Fruit fly (Drosophila melanogaster) whole organism, embryonic: ENCODE measurements around the gene mora.

Experiments
- CG1024 ChIP-seq: fragments of 200-800 bp; sonication (Bioruptor generic); IDR thresholded peaks from 2 replicates; pipeline ENCODE4 v1.3.6; 2022; ENCODE audit warnings: missing biosample characterization, missing genetic modification characterization
- CG10267 ChIP-seq: fragments of 200-800 bp; sonication (Bioruptor generic); optimal IDR thresholded peaks from 2 replicates; lab custom pipeline; 2018; ENCODE audit warnings: missing biosample characterization, mild to moderate bottlenecking, missing genetic modification characterization, moderate library complexity
- CG11504 ChIP-seq: fragments of 200-800 bp; sonication (Bioruptor generic); optimal IDR thresholded peaks from 3 replicates; lab custom pipeline; 2019; ENCODE audit warnings: missing biosample characterization, mild to moderate bottlenecking, missing genetic modification characterization, moderate library complexity
- CG12219 ChIP-seq: fragments of 200-800 bp; sonication (Bioruptor generic); optimal IDR thresholded peaks from 3 replicates; lab custom pipeline; 2018; ENCODE audit warnings: missing biosample characterization, mild to moderate bottlenecking, missing genetic modification characterization
- CG12659 ChIP-seq: fragments of 200-800 bp; sonication (Bioruptor generic); optimal IDR thresholded peaks from 3 replicates; lab custom pipeline; 2017; ENCODE audit warnings: mild to moderate bottlenecking, missing biosample characterization, missing genetic modification reagents, missing genetic modification characterization
- CG13775 ChIP-seq: fragments of 200-800 bp; sonication (Bioruptor generic); optimal IDR thresholded peaks from 3 replicates; lab custom pipeline; 2017; ENCODE audit warnings: missing biosample characterization, mild to moderate bottlenecking, missing genetic modification characterization
- CG1529 ChIP-seq: fragments of 200-800 bp; sonication (Bioruptor generic); optimal IDR thresholded peaks from 3 replicates; lab custom pipeline; 2018; ENCODE audit warnings: missing biosample characterization, missing genetic modification characterization
- CG17359 ChIP-seq: fragments of 200-800 bp; sonication (Bioruptor generic); optimal IDR thresholded peaks from 3 replicates; lab custom pipeline; 2018; ENCODE audit warnings: missing biosample characterization, mild to moderate bottlenecking, missing genetic modification characterization, moderate library complexity
- CG1792 ChIP-seq: fragments of 200-800 bp; sonication (Bioruptor generic); optimal IDR thresholded peaks from 2 replicates; lab custom pipeline; 2016; ENCODE audit warnings: missing biosample characterization, missing genetic modification characterization
- CG2129 ChIP-seq: fragments of 200-800 bp; sonication (Bioruptor generic); IDR thresholded peaks from 2 replicates; pipeline ENCODE4 v1.3.6; 2022; ENCODE audit warnings: missing biosample characterization, missing genetic modification characterization; ENCODE audit not compliant: partially characterized antibody
- CG2678 ChIP-seq: fragments of 200-800 bp; sonication (Bioruptor generic); optimal IDR thresholded peaks from 3 replicates; lab custom pipeline; 2019; ENCODE audit warnings: missing biosample characterization, mild to moderate bottlenecking, missing genetic modification characterization, moderate library complexity
- CG3163 ChIP-seq: fragments of 200-800 bp; sonication (Bioruptor generic); optimal IDR thresholded peaks from 3 replicates; lab custom pipeline; 2016; ENCODE audit warnings: missing biosample characterization, missing genetic modification characterization
- CG4328 ChIP-seq: fragments of 200-800 bp; sonication (Bioruptor generic); optimal IDR thresholded peaks from 3 replicates; lab custom pipeline; 2017; ENCODE audit warnings: missing biosample characterization, missing genetic modification reagents, missing genetic modification characterization
- CG4730 ChIP-seq: fragments of 200-800 bp; sonication (Bioruptor generic); IDR thresholded peaks from 2 replicates; pipeline ENCODE4 v1.3.6; 2022; ENCODE audit warnings: missing biosample characterization, missing genetic modification characterization
- CG6813 ChIP-seq: fragments of 200-800 bp; sonication (Bioruptor generic); optimal IDR thresholded peaks from 2 replicates; lab custom pipeline; 2017; ENCODE audit warnings: missing biosample characterization, missing genetic modification characterization, mild to moderate bottlenecking, moderate library complexity, missing genetic modification reagents
- CG6854 ChIP-seq: fragments of 200-800 bp; sonication (Bioruptor generic); optimal IDR thresholded peaks from 3 replicates; lab custom pipeline; 2017; ENCODE audit warnings: missing biosample characterization, mild to moderate bottlenecking, missing genetic modification characterization
- CG7963 ChIP-seq: fragments of 200-800 bp; sonication (Bioruptor generic); IDR thresholded peaks from 3 replicates; pipeline ENCODE4 v1.3.6; 2022; ENCODE audit warnings: missing biosample characterization, missing genetic modification characterization; ENCODE audit not compliant: partially characterized antibody
- CG8290 ChIP-seq, 3 experiments: fragments of 200-800 bp; sonication (Bioruptor generic); optimal IDR thresholded peaks; 2 replicates each; lab custom pipeline; 2016 to 2019; ENCODE audit warnings: missing biosample characterization in 3 of 3, missing genetic modification characterization in 3 of 3, mild to moderate bottlenecking in 2 of 3, moderate library complexity in 1 of 3
- CG8359 ChIP-seq: fragments of 200-800 bp; sonication (Bioruptor generic); optimal IDR thresholded peaks from 2 replicates; lab custom pipeline; 2017; ENCODE audit warnings: missing biosample characterization, mild to moderate bottlenecking, missing genetic modification characterization, borderline replicate concordance
- CG8388 ChIP-seq: fragments of 200-800 bp; sonication (Bioruptor generic); optimal IDR thresholded peaks from 2 replicates; lab custom pipeline; 2019; ENCODE audit warnings: missing biosample characterization, mild to moderate bottlenecking, missing genetic modification characterization, moderate library complexity
- CG8944 ChIP-seq: fragments of 200-800 bp; sonication (Bioruptor generic); optimal IDR thresholded peaks from 3 replicates; lab custom pipeline; 2016; ENCODE audit warnings: missing biosample characterization, missing genetic modification characterization
- CG9215 ChIP-seq: fragments of 200-800 bp; sonication (Bioruptor generic); IDR thresholded peaks from 2 replicates; pipeline ENCODE4 v1.3.6; 2022; ENCODE audit warnings: missing biosample characterization, missing genetic modification characterization
- Camta ChIP-seq: fragments of 200-800 bp; sonication (Bioruptor generic); optimal IDR thresholded peaks from 2 replicates; lab custom pipeline; 2016; ENCODE audit warnings: missing biosample characterization, missing genetic modification characterization
- Chrac-16 ChIP-seq: fragments of 200-800 bp; sonication (Bioruptor generic); optimal IDR thresholded peaks from 3 replicates; lab custom pipeline; 2016; ENCODE audit warnings: missing biosample characterization, missing genetic modification characterization
- Eip74EF ChIP-seq, 2 experiments: fragments of 200-800 bp in 1 of 2; fragments of >200 bp in 1 of 2; sonication (Bioruptor generic) in 1 of 2; optimal IDR thresholded peaks; 2 replicates each; lab custom pipeline; 2017 to 2019; ENCODE audit warnings: missing biosample characterization in 2 of 2, missing genetic modification characterization in 2 of 2, mild to moderate bottlenecking in 1 of 2, moderate library complexity in 1 of 2
- Elba2 ChIP-seq: fragments of 200-800 bp; sonication (Bioruptor generic); optimal IDR thresholded peaks from 3 replicates; lab custom pipeline; 2016; ENCODE audit warnings: missing biosample characterization, missing genetic modification characterization
- Ets97D ChIP-seq: fragments of 200-800 bp; sonication (Bioruptor generic); optimal IDR thresholded peaks from 3 replicates; lab custom pipeline; 2016; ENCODE audit warnings: missing biosample characterization, missing genetic modification characterization
- Hey ChIP-seq: fragments of 200-800 bp; sonication (Bioruptor generic); optimal IDR thresholded peaks from 3 replicates; lab custom pipeline; 2018; ENCODE audit warnings: missing biosample characterization, mild to moderate bottlenecking, missing genetic modification characterization
- Oli ChIP-seq: fragments of 200-800 bp; sonication (Bioruptor generic); optimal IDR thresholded peaks from 2 replicates; lab custom pipeline; 2018; ENCODE audit warnings: missing biosample characterization, mild to moderate bottlenecking, missing genetic modification characterization, moderate library complexity
- bigmax ChIP-seq: fragments of 200-800 bp; sonication (Bioruptor generic); optimal IDR thresholded peaks from 2 replicates; lab custom pipeline; 2018; ENCODE audit warnings: missing biosample characterization, mild to moderate bottlenecking, missing genetic modification characterization
- cad ChIP-seq: fragments of >200 bp; optimal IDR thresholded peaks from 2 replicates; lab custom pipeline; 2017; ENCODE audit warnings: missing biosample characterization, missing genetic modification characterization
- crc ChIP-seq: fragments of 200-800 bp; sonication (Bioruptor generic); optimal IDR thresholded peaks from 2 replicates; lab custom pipeline; 2016; ENCODE audit warnings: missing biosample characterization, missing genetic modification characterization
- dimm ChIP-seq: fragments of 200-800 bp; sonication (Bioruptor generic); IDR thresholded peaks from 2 replicates; pipeline ENCODE4 v1.3.6; 2022; ENCODE audit warnings: missing biosample characterization, missing genetic modification characterization
- emc ChIP-seq: fragments of 200-800 bp; sonication (Bioruptor generic); optimal IDR thresholded peaks from 2 replicates; lab custom pipeline; 2016; ENCODE audit warnings: missing biosample characterization, missing genetic modification characterization
- eyg ChIP-seq: fragments of 200-800 bp; sonication (Bioruptor generic); optimal IDR thresholded peaks from 3 replicates; lab custom pipeline; 2016; ENCODE audit warnings: missing biosample characterization, missing genetic modification characterization
- gcm ChIP-seq: fragments of 200-800 bp; sonication (Bioruptor generic); optimal IDR thresholded peaks from 2 replicates; lab custom pipeline; 2019; ENCODE audit warnings: missing biosample characterization, mild to moderate bottlenecking, missing genetic modification characterization, moderate library complexity
- h ChIP-seq: fragments of >200 bp; optimal IDR thresholded peaks from 2 replicates; lab custom pipeline; 2017
- inv ChIP-seq: fragments of 200-800 bp; sonication (Bioruptor generic); IDR thresholded peaks from 2 replicates; pipeline ENCODE4 v1.3.6; 2022; ENCODE audit warnings: missing biosample characterization, missing genetic modification characterization; ENCODE audit not compliant: partially characterized antibody
- mirr ChIP-seq: fragments of 200-800 bp; sonication (Bioruptor generic); optimal IDR thresholded peaks from 3 replicates; lab custom pipeline; 2018; ENCODE audit warnings: missing biosample characterization, mild to moderate bottlenecking, missing genetic modification characterization
- mld ChIP-seq: fragments of 200-800 bp; sonication (Bioruptor generic); IDR thresholded peaks from 3 replicates; pipeline ENCODE4 v1.3.6; 2022; ENCODE audit warnings: missing biosample characterization, missing genetic modification characterization; ENCODE audit not compliant: partially characterized antibody
- org-1 ChIP-seq: fragments of 200-800 bp; sonication (Bioruptor generic); optimal IDR thresholded peaks from 2 replicates; lab custom pipeline; 2017; ENCODE audit warnings: missing biosample characterization, missing genetic modification characterization
- otp ChIP-seq: fragments of 200-800 bp; sonication (Bioruptor generic); IDR thresholded peaks from 3 replicates; pipeline ENCODE4, ENCODE4 v1.3.6; 2022; ENCODE audit warnings: missing biosample characterization, missing genetic modification characterization
- p53 ChIP-seq: fragments of 200-800 bp; sonication (Bioruptor generic); optimal IDR thresholded peaks from 2 replicates; lab custom pipeline; 2016; ENCODE audit warnings: missing biosample characterization, missing genetic modification characterization
- pho ChIP-seq: fragments of 200-800 bp; sonication (Bioruptor generic); optimal IDR thresholded peaks from 2 replicates; lab custom pipeline; 2016; ENCODE audit warnings: missing biosample characterization, missing genetic modification characterization
- pnt ChIP-seq: fragments of 200-800 bp; sonication (Bioruptor generic); optimal IDR thresholded peaks from 3 replicates; lab custom pipeline; 2016; ENCODE audit warnings: missing biosample characterization, missing genetic modification characterization
- stc ChIP-seq: fragments of 200-800 bp; sonication (Bioruptor generic); IDR thresholded peaks from 2 replicates; pipeline ENCODE4 v1.3.6; 2022; ENCODE audit warnings: missing biosample characterization, missing genetic modification characterization
- tin ChIP-seq: fragments of 200-800 bp; sonication (Bioruptor generic); optimal IDR thresholded peaks from 3 replicates; lab custom pipeline; 2016; ENCODE audit warnings: missing biosample characterization, missing genetic modification characterization
- tll ChIP-seq, 2 experiments: fragments of 200-800 bp in 1 of 2; fragments of >200 bp in 1 of 2; sonication (Bioruptor generic) in 1 of 2; optimal IDR thresholded peaks; 2 replicates each; lab custom pipeline; 2017 to 2019; ENCODE audit warnings: missing biosample characterization in 2 of 2, missing genetic modification characterization in 2 of 2, mild to moderate bottlenecking in 1 of 2, moderate library complexity in 1 of 2
- tna ChIP-seq: fragments of 200-800 bp; sonication (Bioruptor generic); IDR thresholded peaks from 2 replicates; pipeline ENCODE4 v1.3.6; 2022; ENCODE audit warnings: missing biosample characterization, missing genetic modification characterization; ENCODE audit not compliant: partially characterized antibody
- unpg ChIP-seq: fragments of 200-800 bp; sonication (Bioruptor generic); optimal IDR thresholded peaks from 3 replicates; lab custom pipeline; 2018; ENCODE audit warnings: missing biosample characterization, mild to moderate bottlenecking, missing genetic modification characterization, moderate library complexity
- wdn ChIP-seq: fragments of 200-800 bp; sonication (Bioruptor generic); IDR thresholded peaks from 2 replicates; pipeline ENCODE4 v1.3.6; 2022; ENCODE audit warnings: missing biosample characterization, missing genetic modification characterization

Gene mora

dm6 chr3R:24226744-24227143, 40.6 kb downstream of the mora start, which contains the start of the genes Spps and CG13609 (continued):
- TF ChIP-seq CG8944 (GFP tag; lab: Kevin White, UChicago) (no peak), CG9215 (GFP tag; lab: Robert Waterston, UW) (no peak), CG10267 (tag; lab: Kevin White, UChicago) (peak; percentile 40), CG8290 (GFP tag; optimal IDR thresholded peaks at IDR 0.05; lab: Kevin White, UChicago) (peak; percentile 9), CG8290 (tag; optimal IDR thresholded peaks at IDR 0.05; lab: Kevin White, UChicago) (peak in 1 of 2 experiments; percentile 74), inv (GFP tag; lab: Robert Waterston, UW) (peak; percentile 93), p53 (GFP tag; lab: Kevin White, UChicago) (no peak), CG2129 (peak; percentile 72), Eip74EF (GFP tag; optimal IDR thresholded peaks at IDR 0.05; lab: Kevin White, UChicago) (no peak), CG8359 (GFP tag; lab: Kevin White, UChicago) (no peak), Elba2 (GFP tag; lab: Kevin White, UChicago) (no peak), Ets97D (GFP tag; lab: Kevin White, UChicago) (peak; percentile 93), unpg (no peak), wdn (GFP tag; lab: Robert Waterston, UW) (no peak), tin (GFP tag; lab: Kevin White, UChicago) (no peak), Camta (GFP tag; lab: Kevin White, UChicago) (no peak), otp (GFP tag; lab: Robert Waterston, UW) (no peak), CG11504 (tag; lab: Kevin White, UChicago) (no peak), mld (peak; percentile 96), CG6854 (GFP tag; lab: Kevin White, UChicago) (no peak), CG7963 (GFP tag; lab: Robert Waterston, UW) (peak; percentile 98), cad (GFP tag; lab: Kevin White, UChicago) (no peak), CG12659 (GFP tag; lab: Kevin White, UChicago) (peak; percentile 77), stc (no peak), pho (GFP tag; lab: Kevin White, UChicago) (no peak), CG1529 (GFP tag; lab: Kevin White, UChicago) (no peak), CG3163 (GFP tag; lab: Kevin White, UChicago) (no peak), CG4328 (GFP tag; lab: Kevin White, UChicago) (no peak), CG13775 (GFP tag; lab: Kevin White, UChicago) (peak; percentile 21), Oli (no peak), pnt (GFP tag; lab: Kevin White, UChicago) (no peak), tll (GFP tag; optimal IDR thresholded peaks at IDR 0.05; lab: Kevin White, UChicago) (no peak), h (lab: Kevin White, UChicago) (no peak), CG6813 (no peak), gcm (GFP tag; lab: Kevin White, UChicago) (no peak), org-1 (GFP tag; lab: Kevin White, UChicago) (no peak), mirr (GFP tag; lab: Kevin White, UChicago) (no peak), CG8388 (GFP tag; lab: Kevin White, UChicago) (no peak), emc (GFP tag; lab: Kevin White, UChicago) (no peak), CG17359 (tag; lab: Kevin White, UChicago) (no peak), eyg (GFP tag; lab: Kevin White, UChicago) (no peak), CG1024 (GFP tag; lab: Robert Waterston, UW) (no peak), CG12219 (GFP tag; lab: Kevin White, UChicago) (no peak), CG4730 (GFP tag; lab: Robert Waterston, UW) (no peak), tna (GFP tag; lab: Robert Waterston, UW) (peak; percentile 93), CG1792 (no peak), crc (GFP tag; lab: Kevin White, UChicago) (no peak), dimm (GFP tag; lab: Robert Waterston, UW) (no peak), Hey (tag; lab: Kevin White, UChicago) (no peak), bigmax (no peak), Chrac-16 (no peak), CG2678 (tag; lab: Kevin White, UChicago) (no peak)
